Fruit fly (Drosophila melanogaster): ENCODE measurements around the gene CG44303.
A peak's percentile ranks its signal among the peaks of the same experiment; 100 is the strongest.

DNA sequence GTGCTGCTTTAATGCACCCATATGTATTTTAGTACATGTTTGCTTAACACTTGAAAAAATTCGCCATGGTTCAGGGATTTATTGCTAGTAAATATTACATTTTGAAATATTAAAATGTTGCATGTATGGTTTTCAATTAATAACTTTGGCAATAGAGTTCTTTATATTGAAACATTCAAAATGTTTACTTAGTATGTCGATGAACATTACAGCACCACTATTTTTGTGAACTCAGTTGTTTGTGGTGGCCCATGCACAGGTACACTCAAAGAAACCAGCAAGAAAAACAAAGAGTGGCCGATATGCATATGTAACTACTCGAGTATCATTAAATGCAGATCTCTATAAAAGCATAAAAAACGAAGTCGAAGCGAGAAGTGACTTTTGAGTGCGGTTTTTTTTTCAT lies 14.8 kb upstream of the CG44303 start:
- peak; percentile 74 for TF ChIP-seq Pif1A (GFP tag; optimal IDR thresholded peaks at IDR 0.05)
- TF ChIP-seq Pif1B (GFP tag; optimal IDR thresholded peaks at IDR 0.05) = peak; percentile 67
- peak; percentile 78 for TF ChIP-seq Ets98B (GFP tag; IDR thresholded peaks at IDR 0.05)

Data from whole organism, pupa.